Worm (Caenorhabditis elegans) whole organism, L3 larva: ENCODE measurements around the gene F56C4.4.

ENCODE experiments used
- ama-1 ChIP-seq: fragments of 150-350 bp; optimal IDR thresholded peaks from 2 replicates; lab custom pipeline; 2018
- ceh-16 ChIP-seq: sonication (generic microtip); optimal IDR thresholded peaks from 2 replicates; lab custom pipeline; 2017; ENCODE audit warnings: missing biosample characterization, missing genetic modification characterization
- ceh-28 ChIP-seq: fragments of 150-350 bp; optimal IDR thresholded peaks from 2 replicates; lab custom pipeline; 2014; ENCODE audit warnings: missing biosample characterization, missing genetic modification reagents, missing genetic modification characterization
- ceh-82 ChIP-seq: fragments of 150-350 bp; optimal IDR thresholded peaks from 2 replicates; lab custom pipeline; 2014; ENCODE audit warnings: missing biosample characterization, missing genetic modification characterization
- ceh-9 ChIP-seq: sonication (generic microtip); optimal IDR thresholded peaks from 2 replicates; lab custom pipeline; 2018; ENCODE audit warnings: missing biosample characterization, missing genetic modification characterization
- daf-12 ChIP-seq: fragments of 150-350 bp; optimal IDR thresholded peaks from 2 replicates; lab custom pipeline; 2014; ENCODE audit warnings: missing biosample characterization, missing genetic modification reagents, missing genetic modification characterization
- egl-5 ChIP-seq: fragments of 150-350 bp; optimal IDR thresholded peaks from 2 replicates; lab custom pipeline; 2017; ENCODE audit warnings: missing biosample characterization, missing genetic modification reagents, missing genetic modification characterization, inconsistent platforms
- elt-1 ChIP-seq: fragments of 150-350 bp; optimal IDR thresholded peaks from 2 replicates; lab custom pipeline; 2014; ENCODE audit warnings: missing biosample characterization, missing genetic modification characterization
- elt-3 ChIP-seq, 3 experiments: fragments of 150-350 bp in 1 of 3; sonication (generic microtip) in 2 of 3; optimal IDR thresholded peaks; 2 replicates in 2 of 3; 4 replicates in 1 of 3; lab custom pipeline; 2014 to 2017; ENCODE audit warnings: missing biosample characterization in 3 of 3, missing genetic modification characterization in 3 of 3
- eor-1 ChIP-seq, 2 experiments: fragments of 150-350 bp; optimal IDR thresholded peaks; 2 replicates each; lab custom pipeline; 2014 to 2018; ENCODE audit warnings: missing biosample characterization in 2 of 2, missing genetic modification characterization in 2 of 2
- hmg-11 ChIP-seq: sonication (generic microtip); optimal IDR thresholded peaks from 2 replicates; lab custom pipeline; 2016; ENCODE audit warnings: missing genetic modification characterization, missing compliant biosample characterization
- lin-15B ChIP-seq: fragments of 150-350 bp; optimal IDR thresholded peaks from 2 replicates; lab custom pipeline; 2014; ENCODE audit warnings: missing biosample characterization, missing genetic modification characterization
- lin-39 ChIP-seq: fragments of 150-350 bp; optimal IDR thresholded peaks from 2 replicates; lab custom pipeline; 2018; ENCODE audit warnings: missing biosample characterization, missing genetic modification reagents, missing genetic modification characterization
- lsy-12 ChIP-seq: sonication (generic microtip); optimal IDR thresholded peaks from 2 replicates; lab custom pipeline; 2016; ENCODE audit warnings: mild to moderate bottlenecking, missing genetic modification characterization, missing compliant biosample characterization
- mdl-1 ChIP-seq: fragments of 150-350 bp; optimal IDR thresholded peaks from 2 replicates; lab custom pipeline; 2014; ENCODE audit warnings: missing biosample characterization, missing genetic modification characterization
- mml-1 ChIP-seq: fragments of 150-350 bp; sonication (generic microtip); optimal IDR thresholded peaks from 3 replicates; lab custom pipeline; 2014; ENCODE audit warnings: missing biosample characterization, missing genetic modification characterization
- nfya-1 ChIP-seq: sonication (generic microtip); optimal IDR thresholded peaks from 2 replicates; lab custom pipeline; 2017; ENCODE audit warnings: missing genetic modification characterization, mild to moderate bottlenecking, missing compliant biosample characterization, antibody characterized with exemption, moderate library complexity; ENCODE audit not compliant: insufficient read depth
- nhr-11 ChIP-seq: fragments of 150-350 bp; optimal IDR thresholded peaks from 2 replicates; lab custom pipeline; 2014; ENCODE audit warnings: missing biosample characterization, missing genetic modification characterization
- nhr-12 ChIP-seq: fragments of 150-350 bp; optimal IDR thresholded peaks from 2 replicates; lab custom pipeline; 2014; ENCODE audit warnings: missing biosample characterization, missing genetic modification characterization
- nhr-23 ChIP-seq: fragments of 150-350 bp; optimal IDR thresholded peaks from 2 replicates; lab custom pipeline; 2014; ENCODE audit warnings: missing biosample characterization, missing genetic modification reagents, missing genetic modification characterization
- nhr-237 ChIP-seq: fragments of 150-350 bp; optimal IDR thresholded peaks from 2 replicates; lab custom pipeline; 2014; ENCODE audit warnings: missing biosample characterization, missing genetic modification characterization
- nhr-25 ChIP-seq: sonication (generic microtip); optimal IDR thresholded peaks from 2 replicates; lab custom pipeline; 2017; ENCODE audit warnings: missing biosample characterization, missing genetic modification characterization
- nhr-28 ChIP-seq: fragments of 150-350 bp; optimal IDR thresholded peaks from 2 replicates; lab custom pipeline; 2014; ENCODE audit warnings: missing biosample characterization, missing genetic modification characterization
- nhr-43 ChIP-seq: sonication (generic microtip); optimal IDR thresholded peaks from 2 replicates; lab custom pipeline; 2016; ENCODE audit warnings: mild to moderate bottlenecking, missing genetic modification characterization, missing compliant biosample characterization; ENCODE audit not compliant: poor library complexity, severe bottlenecking
- nhr-67 ChIP-seq: fragments of 150-350 bp; optimal IDR thresholded peaks from 2 replicates; lab custom pipeline; 2014; ENCODE audit warnings: missing biosample characterization, missing genetic modification characterization
- nhr-77 ChIP-seq: fragments of 150-350 bp; optimal IDR thresholded peaks from 2 replicates; lab custom pipeline; 2014; ENCODE audit warnings: missing biosample characterization, missing genetic modification characterization
- pha-4 ChIP-seq: fragments of 150-350 bp; optimal IDR thresholded peaks from 2 replicates; lab custom pipeline; 2014; ENCODE audit warnings: missing biosample characterization, missing genetic modification reagents, missing genetic modification characterization
- pqm-1 ChIP-seq: fragments of 150-350 bp; optimal IDR thresholded peaks from 2 replicates; lab custom pipeline; 2017; ENCODE audit warnings: missing biosample characterization, missing genetic modification characterization, inconsistent platforms
- sea-2 ChIP-seq: fragments of 150-350 bp; sonication (generic microtip); optimal IDR thresholded peaks from 4 replicates; lab custom pipeline; 2014; ENCODE audit warnings: missing biosample characterization, missing genetic modification reagents, missing genetic modification characterization
- skn-1 ChIP-seq: fragments of 150-350 bp; optimal IDR thresholded peaks from 2 replicates; lab custom pipeline; 2014; ENCODE audit warnings: missing biosample characterization, missing genetic modification characterization
- tbx-2 ChIP-seq: sonication (generic microtip); optimal IDR thresholded peaks from 2 replicates; lab custom pipeline; 2016; ENCODE audit warnings: mild to moderate bottlenecking, missing genetic modification characterization, missing compliant biosample characterization
- unc-39 ChIP-seq: sonication (generic microtip); optimal IDR thresholded peaks from 4 replicates; lab custom pipeline; 2017; ENCODE audit warnings: missing biosample characterization, missing genetic modification characterization
- ztf-11 ChIP-seq: fragments of 150-350 bp; optimal IDR thresholded peaks from 2 replicates; lab custom pipeline; 2014; ENCODE audit warnings: missing biosample characterization, missing genetic modification characterization

F56C4.4 gene

DNA sequence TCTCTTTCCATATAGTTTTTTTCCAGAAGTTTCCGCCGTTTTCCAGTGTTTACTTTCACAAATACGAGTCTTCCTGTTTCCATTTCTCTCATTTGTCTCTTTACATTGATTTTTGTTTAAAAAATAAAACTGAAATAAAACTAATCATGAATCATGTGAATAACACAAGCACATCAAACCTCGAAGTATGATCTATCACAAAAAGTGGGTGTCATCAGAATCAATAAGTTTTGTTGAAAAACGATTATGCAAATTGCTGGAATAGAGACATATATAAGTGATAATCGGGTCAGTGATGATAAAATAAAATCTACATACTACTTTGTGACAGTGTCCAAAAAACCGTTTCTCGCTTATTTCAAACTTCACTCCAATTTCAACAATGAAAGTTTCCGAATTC, 10.3 kb downstream of the F56C4.4 start, which contains the start of gene R09H10.7:
Gene R09H10.7 (plus strand): TSS at position 301 of the 400 bp plus-strand sequence.
- TF ChIP-seq ceh-16 (tag; lab: Kevin White, UChicago) (no peak), elt-1 (tag; lab: Kevin White, UChicago) (no peak), egl-5 (tag; lab: Kevin White, UChicago) (no peak), hmg-11 (tag; lab: Kevin White, UChicago) (no peak), ceh-9 (tag; lab: Kevin White, UChicago) (no peak), nhr-28 (tag; lab: Kevin White, UChicago) (no peak), eor-1 (tag; optimal IDR thresholded peaks at IDR 0.05; lab: Kevin White, UChicago) (no peak), skn-1 (tag; lab: Kevin White, UChicago) (no peak), elt-3 (tag; optimal IDR thresholded peaks at IDR 0.05; lab: Kevin White, UChicago) (no peak), pqm-1 (tag; lab: Kevin White, UChicago) (no peak), nfya-1 (tag; lab: Kevin White, UChicago) (no peak), tbx-2 (tag; lab: Kevin White, UChicago) (no peak), mml-1 (no peak), daf-12 (tag; lab: Kevin White, UChicago) (no peak), ceh-82 (tag; lab: Kevin White, UChicago) (no peak), nhr-67 (tag; lab: Kevin White, UChicago) (no peak), unc-39 (no peak), nhr-237 (no peak)

DNA sequence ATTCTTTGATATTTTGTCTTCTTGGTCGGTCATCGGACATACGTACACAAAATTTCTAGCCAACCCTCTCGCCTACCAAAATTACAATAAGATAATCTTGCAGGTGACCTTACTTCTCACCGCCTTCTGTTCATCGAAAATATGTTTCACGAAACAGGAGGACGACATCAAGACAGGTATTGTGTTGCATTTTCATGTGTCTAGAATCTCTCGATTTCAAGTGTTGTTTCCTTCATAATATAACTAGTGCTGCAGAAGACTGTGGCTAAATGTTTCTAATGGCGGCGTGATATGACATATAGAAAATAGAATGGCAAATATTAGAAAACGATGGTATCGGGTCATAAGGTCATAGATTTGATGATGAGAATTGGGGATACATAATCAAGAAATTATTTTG, 14.0 kb downstream of the F56C4.4 start:
- no peak for TF ChIP-seq lsy-12
- peak; percentile 26 for TF ChIP-seq nhr-23 (tag; lab: Kevin White, UChicago)
- TF ChIP-seq mdl-1: no peak
- no peak for TF ChIP-seq pqm-1 (tag; lab: Kevin White, UChicago)
- TF ChIP-seq mml-1: no peak
- no peak for TF ChIP-seq lin-39 (tag; lab: Kevin White, UChicago)
- TF ChIP-seq daf-12 (tag; lab: Kevin White, UChicago): no peak
- peak; percentile 21 for TF ChIP-seq nhr-43 (tag; lab: Kevin White, UChicago)
- TF ChIP-seq nhr-25 (tag; lab: Kevin White, UChicago): peak; percentile 92
- TF ChIP-seq ceh-28 (tag; lab: Kevin White, UChicago): no peak
- no peak for TF ChIP-seq pha-4 (tag; lab: Kevin White, UChicago)
- TF ChIP-seq ztf-11 (tag; lab: Kevin White, UChicago): no peak

DNA sequence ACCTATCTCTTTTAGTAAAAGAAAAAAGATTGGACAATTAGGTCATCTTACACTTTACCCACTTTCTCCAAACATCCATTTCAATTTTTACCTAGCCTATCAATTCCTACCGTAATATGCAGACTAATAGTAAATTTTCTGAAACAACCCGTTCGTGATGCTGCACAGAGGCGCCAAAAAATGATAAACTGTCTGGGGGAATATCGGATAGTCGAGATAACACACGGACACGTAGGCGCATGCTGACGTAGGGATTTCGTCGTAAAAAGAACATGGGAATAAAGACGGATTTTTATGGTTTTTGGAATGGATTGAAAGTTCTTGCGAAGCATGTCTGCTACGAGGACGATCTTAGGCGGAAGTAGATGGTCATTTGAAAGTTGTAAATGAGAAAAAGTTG, 14.7 kb downstream of the F56C4.4 start:
- no peak for TF ChIP-seq skn-1 (tag; lab: Kevin White, UChicago)

DNA sequence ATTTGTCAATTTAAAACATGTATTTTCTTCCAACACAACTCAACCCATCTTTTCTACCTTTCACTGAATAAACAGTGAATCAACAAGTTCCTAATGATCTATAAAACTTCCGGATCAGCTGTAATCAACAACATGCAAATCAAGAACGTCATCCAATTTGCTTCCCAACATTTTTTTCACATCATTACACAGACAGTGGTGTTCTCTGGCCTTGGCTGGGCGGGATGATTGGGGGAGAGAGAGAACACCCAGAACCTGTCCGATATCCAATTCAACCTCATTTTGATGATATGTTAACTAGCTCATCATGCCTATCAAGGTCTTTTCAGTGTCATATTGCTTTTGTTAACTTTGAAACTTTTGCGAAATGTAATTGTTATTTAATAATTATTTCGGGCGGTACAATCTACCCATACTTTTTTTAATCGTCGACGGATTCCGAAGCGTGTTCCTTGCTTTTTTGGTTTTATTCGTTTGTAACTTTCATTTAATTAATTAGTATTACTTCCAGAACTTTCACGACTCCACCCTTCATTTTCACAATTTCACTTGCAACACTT, 16.1 kb downstream of the F56C4.4 start, which contains the start of gene ptr-14:
Gene ptr-14 (plus strand): TSS at position 510 of the 560 bp plus-strand sequence.
- TF ChIP-seq lin-15B (tag; lab: Kevin White, UChicago) (no peak), nhr-77 (tag; lab: Kevin White, UChicago) (no peak), ceh-82 (tag; lab: Kevin White, UChicago) (no peak), ceh-28 (tag; lab: Kevin White, UChicago) (no peak), tbx-2 (tag; lab: Kevin White, UChicago) (no peak), nhr-11 (tag; lab: Kevin White, UChicago) (no peak), ama-1 (lab: Kevin White, UChicago) (peak; percentile 11), mdl-1 (no peak), nhr-25 (tag; lab: Kevin White, UChicago) (peak; percentile 66), nfya-1 (tag; lab: Kevin White, UChicago) (no peak), eor-1 (tag; optimal IDR thresholded peaks at IDR 0.05; lab: Kevin White, UChicago) (no peak), sea-2 (GFP tag; lab: Kevin White, UChicago) (no peak), nhr-23 (tag; lab: Kevin White, UChicago) (peak; percentile 22), nhr-43 (tag; lab: Kevin White, UChicago) (peak; percentile 53)

DNA sequence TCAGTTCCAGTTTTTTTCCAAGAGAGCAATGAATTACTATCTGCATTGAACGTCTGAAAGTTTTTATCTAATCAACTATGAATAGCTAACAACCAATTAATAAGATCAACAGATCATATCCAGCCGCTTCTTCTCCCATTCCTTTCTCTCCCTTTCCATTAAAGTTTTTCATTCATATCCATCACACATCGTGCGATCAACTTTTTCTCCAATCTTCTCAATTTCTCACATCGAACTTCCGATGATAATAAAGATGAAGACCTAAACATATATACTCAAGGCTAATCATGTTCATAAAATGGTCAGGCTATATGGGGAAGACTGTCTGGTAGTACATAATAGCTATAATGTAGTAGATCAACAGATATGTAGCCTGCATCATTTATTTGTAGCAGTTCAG, 18.8 kb downstream of the F56C4.4 start:
- peak; percentile 5 for TF ChIP-seq nhr-23 (tag; lab: Kevin White, UChicago)
- TF ChIP-seq nhr-77 (tag; lab: Kevin White, UChicago): no peak
- no peak for TF ChIP-seq nhr-12 (tag; lab: Kevin White, UChicago)
- TF ChIP-seq nhr-25 (tag; lab: Kevin White, UChicago): peak; percentile 36
